Worm (Caenorhabditis elegans) whole organism, L3 larva: ENCODE results near the gene srb-12.

ENCODE experiments used
- R02D3.7 ChIP-seq: fragments of 150-350 bp; optimal IDR thresholded peaks from 2 replicates; lab custom pipeline; 2014; ENCODE audit warnings: missing biosample characterization, missing genetic modification characterization
- ZK546.5 ChIP-seq: sonication (generic microtip); optimal IDR thresholded peaks from 2 replicates; lab custom pipeline; 2017; ENCODE audit warnings: missing biosample characterization, missing genetic modification characterization
- aly-2 ChIP-seq: fragments of 150-350 bp; optimal IDR thresholded peaks from 2 replicates; lab custom pipeline; 2014; ENCODE audit warnings: missing biosample characterization, missing genetic modification characterization
- ama-1 ChIP-seq: fragments of 150-350 bp; optimal IDR thresholded peaks from 2 replicates; lab custom pipeline; 2018
- ceh-16 ChIP-seq: sonication (generic microtip); optimal IDR thresholded peaks from 2 replicates; lab custom pipeline; 2017; ENCODE audit warnings: missing biosample characterization, missing genetic modification characterization
- ceh-9 ChIP-seq: sonication (generic microtip); optimal IDR thresholded peaks from 2 replicates; lab custom pipeline; 2018; ENCODE audit warnings: missing biosample characterization, missing genetic modification characterization
- egl-27 ChIP-seq: sonication (generic microtip); optimal IDR thresholded peaks from 4 replicates; lab custom pipeline; 2017; ENCODE audit warnings: missing biosample characterization, missing genetic modification reagents, missing genetic modification characterization
- egl-5 ChIP-seq: fragments of 150-350 bp; optimal IDR thresholded peaks from 2 replicates; lab custom pipeline; 2017; ENCODE audit warnings: missing biosample characterization, missing genetic modification reagents, missing genetic modification characterization, inconsistent platforms
- elt-1 ChIP-seq: fragments of 150-350 bp; optimal IDR thresholded peaks from 2 replicates; lab custom pipeline; 2014; ENCODE audit warnings: missing biosample characterization, missing genetic modification characterization
- elt-2 ChIP-seq: sonication (generic microtip); optimal IDR thresholded peaks from 2 replicates; lab custom pipeline; 2016; ENCODE audit warnings: missing genetic modification reagents, mild to moderate bottlenecking, missing genetic modification characterization, missing compliant biosample characterization
- elt-3 ChIP-seq, 3 experiments: fragments of 150-350 bp in 1 of 3; sonication (generic microtip) in 2 of 3; optimal IDR thresholded peaks; 2 replicates in 2 of 3; 4 replicates in 1 of 3; lab custom pipeline; 2014 to 2017; ENCODE audit warnings: missing biosample characterization in 3 of 3, missing genetic modification characterization in 3 of 3
- fkh-10 ChIP-seq: sonication (generic microtip); optimal IDR thresholded peaks from 2 replicates; lab custom pipeline; 2017; ENCODE audit warnings: missing biosample characterization, missing genetic modification reagents, missing genetic modification characterization
- fos-1 ChIP-seq: fragments of 150-350 bp; optimal IDR thresholded peaks from 2 replicates; lab custom pipeline; 2014; ENCODE audit warnings: missing biosample characterization, missing genetic modification characterization
- hmg-11 ChIP-seq: sonication (generic microtip); optimal IDR thresholded peaks from 2 replicates; lab custom pipeline; 2016; ENCODE audit warnings: missing genetic modification characterization, missing compliant biosample characterization
- jun-1 ChIP-seq: fragments of 150-350 bp; optimal IDR thresholded peaks from 2 replicates; lab custom pipeline; 2014; ENCODE audit warnings: missing biosample characterization, missing genetic modification reagents, missing genetic modification characterization
- lin-39 ChIP-seq: fragments of 150-350 bp; optimal IDR thresholded peaks from 2 replicates; lab custom pipeline; 2018; ENCODE audit warnings: missing biosample characterization, missing genetic modification reagents, missing genetic modification characterization
- lsy-12 ChIP-seq: sonication (generic microtip); optimal IDR thresholded peaks from 2 replicates; lab custom pipeline; 2016; ENCODE audit warnings: mild to moderate bottlenecking, missing genetic modification characterization, missing compliant biosample characterization
- mdl-1 ChIP-seq: fragments of 150-350 bp; optimal IDR thresholded peaks from 2 replicates; lab custom pipeline; 2014; ENCODE audit warnings: missing biosample characterization, missing genetic modification characterization
- mml-1 ChIP-seq: fragments of 150-350 bp; sonication (generic microtip); optimal IDR thresholded peaks from 3 replicates; lab custom pipeline; 2014; ENCODE audit warnings: missing biosample characterization, missing genetic modification characterization
- nfya-1 ChIP-seq: sonication (generic microtip); optimal IDR thresholded peaks from 2 replicates; lab custom pipeline; 2017; ENCODE audit warnings: missing genetic modification characterization, mild to moderate bottlenecking, missing compliant biosample characterization, antibody characterized with exemption, moderate library complexity; ENCODE audit not compliant: insufficient read depth
- nhr-12 ChIP-seq: fragments of 150-350 bp; optimal IDR thresholded peaks from 2 replicates; lab custom pipeline; 2014; ENCODE audit warnings: missing biosample characterization, missing genetic modification characterization
- nhr-23 ChIP-seq: fragments of 150-350 bp; optimal IDR thresholded peaks from 2 replicates; lab custom pipeline; 2014; ENCODE audit warnings: missing biosample characterization, missing genetic modification reagents, missing genetic modification characterization
- nhr-237 ChIP-seq: fragments of 150-350 bp; optimal IDR thresholded peaks from 2 replicates; lab custom pipeline; 2014; ENCODE audit warnings: missing biosample characterization, missing genetic modification characterization
- nhr-25 ChIP-seq: sonication (generic microtip); optimal IDR thresholded peaks from 2 replicates; lab custom pipeline; 2017; ENCODE audit warnings: missing biosample characterization, missing genetic modification characterization
- nhr-67 ChIP-seq: fragments of 150-350 bp; optimal IDR thresholded peaks from 2 replicates; lab custom pipeline; 2014; ENCODE audit warnings: missing biosample characterization, missing genetic modification characterization
- nhr-76 ChIP-seq: fragments of 150-350 bp; sonication (generic microtip); optimal IDR thresholded peaks from 5 replicates; lab custom pipeline; 2014; ENCODE audit warnings: missing biosample characterization, missing genetic modification characterization
- pha-4 ChIP-seq: fragments of 150-350 bp; optimal IDR thresholded peaks from 2 replicates; lab custom pipeline; 2014; ENCODE audit warnings: missing biosample characterization, missing genetic modification reagents, missing genetic modification characterization
- pqm-1 ChIP-seq: fragments of 150-350 bp; optimal IDR thresholded peaks from 2 replicates; lab custom pipeline; 2017; ENCODE audit warnings: missing biosample characterization, missing genetic modification characterization, inconsistent platforms
- sea-2 ChIP-seq: fragments of 150-350 bp; sonication (generic microtip); optimal IDR thresholded peaks from 4 replicates; lab custom pipeline; 2014; ENCODE audit warnings: missing biosample characterization, missing genetic modification reagents, missing genetic modification characterization
- skn-1 ChIP-seq: fragments of 150-350 bp; optimal IDR thresholded peaks from 2 replicates; lab custom pipeline; 2014; ENCODE audit warnings: missing biosample characterization, missing genetic modification characterization
- snpc-4 ChIP-seq: fragments of 150-350 bp; optimal IDR thresholded peaks from 2 replicates; lab custom pipeline; 2014; ENCODE audit warnings: missing biosample characterization, missing genetic modification characterization
- zag-1 ChIP-seq: fragments of 150-350 bp; optimal IDR thresholded peaks from 2 replicates; lab custom pipeline; 2014; ENCODE audit warnings: missing biosample characterization, missing genetic modification characterization
- ztf-11 ChIP-seq: fragments of 150-350 bp; optimal IDR thresholded peaks from 2 replicates; lab custom pipeline; 2014; ENCODE audit warnings: missing biosample characterization, missing genetic modification characterization

The srb-12 gene

DNA sequence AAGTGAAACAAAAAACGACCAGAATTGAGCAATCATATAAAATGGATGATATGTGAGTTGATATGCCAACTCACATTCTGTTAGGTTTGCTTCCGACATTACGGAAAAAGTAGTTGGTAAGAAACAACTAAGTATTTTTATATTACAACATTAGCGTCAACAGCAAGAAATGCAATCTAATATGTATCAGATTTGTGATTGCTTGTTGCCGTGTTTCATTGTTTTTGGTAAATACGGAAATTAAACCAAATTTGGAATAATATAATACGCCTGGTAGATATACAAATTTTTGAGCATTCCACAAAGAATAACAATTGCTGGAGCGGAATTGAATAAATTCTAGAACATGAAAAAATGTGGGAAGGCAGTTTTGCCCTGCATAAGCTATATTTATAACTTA, at the start of gene srb-12:
Gene srb-12, minus strand, starts transcription at position 101 of the 400 bp plus-strand sequence.
- TF ChIP-seq fos-1 (tag; lab: Kevin White, UChicago) (no peak), ZK546.5 (tag; lab: Kevin White, UChicago) (no peak), sea-2 (GFP tag; lab: Kevin White, UChicago) (no peak)
- TF ChIP-seq, all 47 proteins: peak for 0

DNA sequence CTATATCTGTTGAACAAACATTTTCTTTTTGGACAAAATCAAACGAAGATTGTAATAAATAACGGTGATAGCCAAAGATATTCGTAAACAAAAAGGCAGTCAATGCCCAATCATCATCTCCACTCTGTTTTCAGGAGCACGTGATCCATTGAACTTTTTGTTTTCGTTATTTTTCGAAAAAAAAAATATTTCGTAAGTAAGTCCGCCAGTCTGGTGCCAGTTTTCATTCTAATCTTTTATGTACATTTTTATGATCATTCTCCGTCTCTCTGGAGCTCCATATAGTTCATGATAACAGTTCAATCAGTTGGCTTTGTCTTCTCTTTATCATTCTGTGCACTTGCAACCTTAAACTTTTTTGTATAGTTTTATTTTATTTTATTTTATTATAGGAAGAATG, 48.5 kb upstream of the srb-12 start, which contains the start of gene ampd-1:
Gene ampd-1, plus strand, starts transcription at position 393 of the 400 bp plus-strand sequence.
- peak; percentile 68 for TF ChIP-seq pqm-1 (tag; lab: Kevin White, UChicago)
- peak; percentile 38 for TF ChIP-seq pha-4 (tag; lab: Kevin White, UChicago)
- no peak for TF ChIP-seq ceh-9 (tag; lab: Kevin White, UChicago)
- peak; percentile 95 for TF ChIP-seq elt-2
- peak; percentile 8 for TF ChIP-seq skn-1 (tag; lab: Kevin White, UChicago)
- TF ChIP-seq nfya-1 (tag; lab: Kevin White, UChicago) = peak; percentile 38
- no peak for TF ChIP-seq lin-39

DNA sequence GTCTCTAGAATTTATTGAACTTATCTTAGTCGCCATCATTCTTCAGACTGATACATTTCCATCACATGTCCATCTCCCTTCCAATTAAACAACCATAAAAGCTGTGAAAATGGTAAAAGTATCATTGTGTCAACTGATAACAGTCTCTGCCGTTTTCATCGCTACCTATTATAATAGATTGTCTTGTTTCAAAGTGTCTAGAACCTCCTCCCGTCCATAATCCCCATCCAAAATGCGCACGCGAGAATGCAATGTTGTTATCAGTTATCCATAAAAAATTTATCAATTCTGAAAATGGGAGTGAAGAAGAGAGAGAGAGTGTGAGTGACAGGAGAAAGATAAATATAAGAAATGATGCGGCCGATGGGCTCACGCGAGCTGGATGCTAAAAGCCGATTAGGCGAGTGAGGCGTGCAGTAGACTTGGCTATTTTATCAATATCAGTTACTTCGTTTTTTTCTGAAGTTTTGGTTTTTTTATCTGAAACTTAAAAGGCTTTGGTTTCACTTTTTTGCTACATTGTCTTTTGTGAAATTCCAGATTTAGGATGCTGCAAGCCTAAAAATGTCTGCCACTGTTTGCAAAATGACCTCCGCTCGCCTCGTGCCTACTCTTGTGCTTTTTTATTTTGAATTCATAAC, 47.6 kb upstream of the srb-12 start:
- TF ChIP-seq elt-3 (tag; optimal IDR thresholded peaks at IDR 0.05; lab: Kevin White, UChicago) = no peak
- TF ChIP-seq elt-2 = peak; percentile 100
- peak; percentile 49 for TF ChIP-seq ama-1 (lab: Kevin White, UChicago)
- TF ChIP-seq mml-1 = no peak
- no peak for TF ChIP-seq fkh-10 (GFP tag; lab: Kevin White, UChicago)
- peak; percentile 33 for TF ChIP-seq pha-4 (tag; lab: Kevin White, UChicago)
- TF ChIP-seq pqm-1 (tag; lab: Kevin White, UChicago) = peak; percentile 98
- TF ChIP-seq nfya-1 (tag; lab: Kevin White, UChicago) = peak; percentile 12
- TF ChIP-seq jun-1 (tag; lab: Kevin White, UChicago) = peak; percentile 75
- TF ChIP-seq ceh-16 (tag; lab: Kevin White, UChicago) = no peak

DNA sequence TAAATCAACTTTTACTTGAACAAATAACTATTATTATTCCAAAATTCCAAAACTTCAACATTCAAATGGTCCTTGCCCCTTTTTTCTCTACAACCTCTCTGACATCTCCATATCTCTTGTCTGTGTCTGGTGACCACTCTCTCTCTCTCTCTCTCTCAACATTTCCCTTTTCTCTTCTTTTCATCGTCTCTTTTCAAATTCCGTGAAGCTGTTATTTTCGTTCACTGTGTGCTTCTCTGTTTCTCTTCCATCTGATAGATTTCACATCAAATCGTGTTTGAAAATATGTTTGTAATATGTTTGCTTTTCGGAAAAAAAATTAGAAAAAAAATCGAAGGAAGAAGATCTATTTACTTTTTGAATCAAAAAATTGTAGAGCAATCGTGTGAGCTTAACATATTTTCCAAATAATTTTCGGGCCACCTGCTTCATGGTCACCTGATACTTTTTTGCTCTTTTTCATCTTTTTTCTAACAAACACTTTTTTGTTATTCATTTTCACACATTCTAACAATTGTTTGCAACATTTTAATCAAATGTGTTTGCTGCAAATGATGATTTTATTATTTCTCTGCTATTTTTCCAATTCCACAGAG, 46.6 kb upstream of the srb-12 start:
- peak; percentile 30 for TF ChIP-seq ama-1 (lab: Kevin White, UChicago)
- peak; percentile 3 for TF ChIP-seq hmg-11 (tag; lab: Kevin White, UChicago)
- TF ChIP-seq zag-1 = no peak
- no peak for TF ChIP-seq nhr-12 (tag; lab: Kevin White, UChicago)
- peak; percentile 37 for TF ChIP-seq egl-5 (tag; lab: Kevin White, UChicago)
- TF ChIP-seq elt-1 (tag; lab: Kevin White, UChicago) = peak; percentile 9
- peak; percentile 0 for TF ChIP-seq nhr-23 (tag; lab: Kevin White, UChicago)
- TF ChIP-seq mdl-1 (tag; lab: Kevin White, UChicago) = no peak
- TF ChIP-seq lsy-12 (tag; lab: Kevin White, UChicago) = no peak
- peak; percentile 63 for TF ChIP-seq snpc-4
- peak; percentile 59 for TF ChIP-seq nfya-1 (tag; lab: Kevin White, UChicago)
- TF ChIP-seq pha-4 (tag; lab: Kevin White, UChicago) = peak; percentile 56
- TF ChIP-seq, all 47 proteins: peak for 8

DNA sequence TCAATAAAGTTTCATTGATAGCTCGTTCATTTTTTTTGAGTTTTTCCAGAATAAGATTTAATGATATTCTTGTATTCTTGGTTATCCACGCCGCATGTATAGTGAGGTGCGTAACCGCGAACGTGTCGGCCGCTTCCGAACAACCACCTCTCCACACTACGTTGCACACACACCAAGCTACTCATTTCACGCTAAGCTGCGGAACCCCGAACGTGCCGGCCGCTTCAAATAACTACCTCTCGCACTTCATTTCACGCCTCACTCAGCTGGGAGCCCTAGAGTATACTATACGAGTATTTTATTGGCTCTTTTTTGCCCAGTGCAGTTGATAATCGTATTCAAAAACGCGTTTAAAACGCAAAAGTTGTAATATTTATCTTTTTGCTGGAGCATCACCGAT, 45.8 kb upstream of the srb-12 start:
- TF ChIP-seq elt-2 = peak; percentile 40
- peak; percentile 78 for TF ChIP-seq snpc-4
- peak; percentile 6 for TF ChIP-seq nfya-1 (tag; lab: Kevin White, UChicago)

DNA sequence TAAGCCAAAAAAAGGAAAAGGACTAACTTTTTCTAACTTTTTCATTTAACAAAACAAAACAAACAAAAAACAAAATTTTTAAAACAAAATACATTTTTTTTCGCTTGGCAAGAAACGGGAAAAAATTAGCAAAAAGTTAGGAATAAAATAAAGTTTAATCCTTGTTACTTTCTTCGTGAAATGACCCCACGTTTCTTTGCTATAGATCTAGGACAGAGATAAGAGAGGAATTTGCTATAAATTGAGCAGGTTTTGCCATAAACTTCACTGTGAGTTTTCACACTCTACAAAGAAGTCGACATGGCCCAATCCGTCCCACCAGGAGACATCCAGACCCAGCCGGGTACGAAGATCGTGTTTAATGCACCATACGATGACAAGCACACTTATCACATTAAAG, 45.1 kb upstream of the srb-12 start, which contains the start of gene msp-50:
Gene msp-50, plus strand, starts transcription at position 301 of the 400 bp plus-strand sequence.
- TF ChIP-seq elt-1 (tag; lab: Kevin White, UChicago) (no peak), lin-39 (no peak), nhr-25 (tag; lab: Kevin White, UChicago) (no peak), R02D3.7 (tag; lab: Kevin White, UChicago) (no peak), ceh-9 (tag; lab: Kevin White, UChicago) (no peak), aly-2 (tag; lab: Kevin White, UChicago) (no peak), fos-1 (tag; lab: Kevin White, UChicago) (no peak), fkh-10 (GFP tag; lab: Kevin White, UChicago) (no peak), nhr-76 (no peak), nhr-237 (tag; lab: Kevin White, UChicago) (no peak), nhr-67 (no peak), ztf-11 (tag; lab: Kevin White, UChicago) (no peak), nfya-1 (tag; lab: Kevin White, UChicago) (no peak), egl-27 (tag; lab: Kevin White, UChicago) (no peak), zag-1 (no peak)
